Worm (Caenorhabditis elegans): ENCODE data around the gene srw-145.

The srw-145 gene

ce11 chrV:13936850-13937249, at the start of gene srw-145:
srw-145 (plus strand) TSS chrV:13937150.
- TF ChIP-seq fkh-8 (tag; optimal IDR thresholded peaks at IDR 0.05) (peak; percentile 45), nhr-71 (tag; optimal IDR thresholded peaks at IDR 0.05) (peak; percentile 48), nhr-11 (tag; optimal IDR thresholded peaks at IDR 0.05) (peak; percentile 31), nhr-47 (tag; optimal IDR thresholded peaks at IDR 0.05) (peak; percentile 44), pqm-1 (tag; optimal IDR thresholded peaks at IDR 0.05) (no peak), snpc-4 (tag; optimal IDR thresholded peaks at IDR 0.05) (no peak)

- TF ChIP-seq sox-4 (tag; optimal IDR thresholded peaks at IDR 0.05) (no peak), lir-3 (tag; optimal IDR thresholded peaks at IDR 0.05; ENCODE audit: poor library complexity) (no peak), ets-5 (GFP tag; IDR thresholded peaks at IDR 0.05) (no peak), mab-9 (GFP tag; IDR thresholded peaks at IDR 0.05) (no peak), lin-15B (tag; optimal IDR thresholded peaks at IDR 0.05) (no peak), C04F5.9 (tag; optimal IDR thresholded peaks at IDR 0.05) (no peak), tlp-1 (tag; optimal IDR thresholded peaks at IDR 0.05) (no peak), nhr-20 (tag; optimal IDR thresholded peaks at IDR 0.05) (no peak), unc-86 (tag; optimal IDR thresholded peaks at IDR 0.05) (no peak), fos-1 (tag; optimal IDR thresholded peaks at IDR 0.05) (no peak), elt-2 (tag; optimal IDR thresholded peaks at IDR 0.05) (no peak), lin-35 (GFP tag; optimal IDR thresholded peaks at IDR 0.05) (no peak), ces-1 (GFP tag; optimal IDR thresholded peaks at IDR 0.05) (no peak), aly-2 (tag; optimal IDR thresholded peaks at IDR 0.05) (no peak)
Observed at ce11 chrV:13887358-13887757, 49.6 kb upstream of the srw-145 start, which contains the start of gene srsx-19. srsx-19 (plus strand) TSS chrV:13887658.

ce11 chrV:13889516-13889915, 47.4 kb upstream of the srw-145 start, which contains the start of gene spp-12:
spp-12 (plus strand) TSS chrV:13889816.
- no peak for TF ChIP-seq efl-1 (optimal IDR thresholded peaks at IDR 0.05)
- TF ChIP-seq efl-1 (GFP tag; optimal IDR thresholded peaks at IDR 0.05 in 1 of 2): peak in 1 of 2 experiments; percentile 6
- TF ChIP-seq mab-9 (GFP tag; IDR thresholded peaks at IDR 0.05): no peak

ce11 chrV:13890473-13890872, 46.5 kb upstream of the srw-145 start, which contains the start of gene lbp-8:
lbp-8 (plus strand) TSS chrV:13890773.
- no peak for TF ChIP-seq elt-2 (tag; optimal IDR thresholded peaks at IDR 0.05)
- TF ChIP-seq unc-98 (GFP tag; IDR thresholded peaks at IDR 0.05): no peak
- no peak for TF ChIP-seq snpc-4 (tag; optimal IDR thresholded peaks at IDR 0.05)
- no peak for TF ChIP-seq lin-13 (GFP tag; optimal IDR thresholded peaks at IDR 0.05)
- TF ChIP-seq sox-4 (tag; optimal IDR thresholded peaks at IDR 0.05): no peak
- no peak for TF ChIP-seq lir-3 (tag; optimal IDR thresholded peaks at IDR 0.05; ENCODE audit: poor library complexity)
- no peak for TF ChIP-seq skn-1 (tag; optimal IDR thresholded peaks at IDR 0.05)
- TF ChIP-seq grh-1 (GFP tag; IDR thresholded peaks at IDR 0.05): no peak
- no peak for TF ChIP-seq pax-3 (tag; optimal IDR thresholded peaks at IDR 0.05)
- TF ChIP-seq nhr-20 (tag; optimal IDR thresholded peaks at IDR 0.05): no peak
- TF ChIP-seq unc-130 (tag; optimal IDR thresholded peaks at IDR 0.05): no peak
- TF ChIP-seq ceh-63 (GFP tag; optimal IDR thresholded peaks at IDR 0.05): no peak

- TF ChIP-seq nhr-20 (tag; optimal IDR thresholded peaks at IDR 0.05): peak; percentile 33
- TF ChIP-seq ets-5 (GFP tag; IDR thresholded peaks at IDR 0.05): no peak
- peak; percentile 59 for TF ChIP-seq elt-2 (tag; optimal IDR thresholded peaks at IDR 0.05)
- TF ChIP-seq nhr-85 (tag): peak; percentile 63
- TF ChIP-seq C04F5.9 (tag; optimal IDR thresholded peaks at IDR 0.05): no peak
- 0 out of 2 replicates have a peak, but pooled peaks have one; percentile 13 for TF ChIP-seq nhr-19 (GFP tag; conservative IDR thresholded peaks at IDR 0.05)
- TF ChIP-seq nhr-71 (tag; optimal IDR thresholded peaks at IDR 0.05): peak; percentile 40
- no peak for TF ChIP-seq grh-1 (GFP tag; IDR thresholded peaks at IDR 0.05)
Observed at ce11 chrV:13891489-13891888, 45.5 kb upstream of the srw-145 start.

Data from whole organism, L1 larva.